Worm (Caenorhabditis elegans) whole organism, L1 larva: ENCODE data around the gene K09C4.2.

Source experiments
- C04F5.9 ChIP-seq: sonication (generic microtip); optimal IDR thresholded peaks from 2 replicates; lab custom pipeline; 2016; ENCODE audit warnings: missing genetic modification characterization, missing compliant biosample characterization
- C34B4.2 ChIP-seq: sonication (generic microtip); optimal IDR thresholded peaks from 2 replicates; lab custom pipeline; 2017; ENCODE audit warnings: mild to moderate bottlenecking, missing genetic modification characterization, missing compliant biosample characterization
- F16B12.6 ChIP-seq: fragments of 150-350 bp; optimal IDR thresholded peaks from 2 replicates; lab custom pipeline; 2014; ENCODE audit warnings: missing biosample characterization, missing genetic modification characterization
- Y116A8C.19 ChIP-seq: sonication (generic microtip); optimal IDR thresholded peaks from 2 replicates; lab custom pipeline; 2016; ENCODE audit warnings: missing compliant biosample characterization, missing genetic modification characterization, borderline replicate concordance
- alr-1 ChIP-seq: fragments of 200-800 bp; sonication (Bioruptor generic); optimal IDR thresholded peaks from 2 replicates; lab custom pipeline; 2018; ENCODE audit warnings: borderline replicate concordance, mild to moderate bottlenecking, missing genetic modification characterization, missing compliant biosample characterization
- aly-2 ChIP-seq: fragments of 150-350 bp; optimal IDR thresholded peaks from 2 replicates; lab custom pipeline; 2014; ENCODE audit warnings: missing biosample characterization, missing genetic modification characterization
- ama-1 ChIP-seq: fragments of 150-350 bp; optimal IDR thresholded peaks from 2 replicates; lab custom pipeline; 2014
- ceh-88 ChIP-seq: fragments of 200-800 bp; sonication (Bioruptor generic); IDR thresholded peaks from 2 replicates; pipeline ENCODE4 v1.3.6; 2022; ENCODE audit warnings: missing genetic modification characterization, missing compliant biosample characterization
- ceh-90 ChIP-seq: sonication (generic microtip); optimal IDR thresholded peaks from 2 replicates; lab custom pipeline; 2016; ENCODE audit warnings: missing genetic modification characterization, missing compliant biosample characterization
- ces-1 ChIP-seq: fragments of 150-350 bp; optimal IDR thresholded peaks from 2 replicates; lab custom pipeline; 2014; ENCODE audit warnings: missing biosample characterization, missing genetic modification reagents, missing genetic modification characterization
- dpl-1 ChIP-seq, 3 experiments: fragments of 150-350 bp in 2 of 3; sonication (generic microtip) in 1 of 3; optimal IDR thresholded peaks; 2 replicates each; lab custom pipeline; 2014 to 2017; ENCODE audit warnings: missing biosample characterization in 3 of 3, missing genetic modification characterization in 3 of 3, missing genetic modification reagents in 3 of 3
- dsc-1 ChIP-seq: sonication (generic microtip); optimal IDR thresholded peaks from 2 replicates; lab custom pipeline; 2016; ENCODE audit warnings: mild to moderate bottlenecking, missing genetic modification characterization, missing compliant biosample characterization
- efl-3 ChIP-seq: fragments of 200-800 bp; sonication (Bioruptor generic); optimal IDR thresholded peaks from 2 replicates; lab custom pipeline; 2018; ENCODE audit warnings: mild to moderate bottlenecking, missing genetic modification characterization, missing compliant biosample characterization
- egl-27 ChIP-seq, 2 experiments: fragments of 150-350 bp in 1 of 2; sonication (generic microtip); optimal IDR thresholded peaks; 3 replicates each; lab custom pipeline; 2017 to 2018; ENCODE audit warnings: missing biosample characterization in 2 of 2, missing genetic modification characterization in 2 of 2, missing genetic modification reagents in 2 of 2
- fkh-4 ChIP-seq: sonication (generic microtip); optimal IDR thresholded peaks from 2 replicates; lab custom pipeline; 2016; ENCODE audit warnings: missing compliant biosample characterization, missing genetic modification characterization, borderline replicate concordance
- fkh-8 ChIP-seq: sonication (generic microtip); optimal IDR thresholded peaks from 2 replicates; lab custom pipeline; 2016; ENCODE audit warnings: mild to moderate bottlenecking, missing genetic modification characterization, missing compliant biosample characterization
- fos-1 ChIP-seq: fragments of 150-350 bp; optimal IDR thresholded peaks from 2 replicates; lab custom pipeline; 2014; ENCODE audit warnings: missing biosample characterization, missing genetic modification characterization
- grh-1 ChIP-seq: fragments of 200-800 bp; sonication (Bioruptor generic); IDR thresholded peaks from 2 replicates; pipeline ENCODE4 v1.3.6; 2022; ENCODE audit warnings: missing genetic modification reagents, missing genetic modification characterization, missing compliant biosample characterization
- hlh-17 ChIP-seq: fragments of 200-800 bp; sonication (Bioruptor generic); optimal IDR thresholded peaks from 2 replicates; lab custom pipeline; 2018; ENCODE audit warnings: missing genetic modification characterization, mild to moderate bottlenecking, missing compliant biosample characterization, moderate library complexity, borderline replicate concordance
- hlh-4 ChIP-seq: sonication (generic microtip); optimal IDR thresholded peaks from 2 replicates; lab custom pipeline; 2016; ENCODE audit warnings: mild to moderate bottlenecking, missing genetic modification characterization, missing compliant biosample characterization
- jun-1 ChIP-seq: fragments of 150-350 bp; optimal IDR thresholded peaks from 2 replicates; lab custom pipeline; 2014; ENCODE audit warnings: missing biosample characterization, missing genetic modification reagents, missing genetic modification characterization
- lin-14 ChIP-seq: fragments of 200-800 bp; sonication (Bioruptor generic); optimal IDR thresholded peaks from 2 replicates; lab custom pipeline; 2018; ENCODE audit warnings: mild to moderate bottlenecking, missing genetic modification characterization, moderate library complexity, missing compliant biosample characterization
- lin-15B ChIP-seq: fragments of 150-350 bp; sonication (generic microtip); optimal IDR thresholded peaks from 3 replicates; lab custom pipeline; 2014; ENCODE audit warnings: missing biosample characterization, missing genetic modification characterization
- lin-39 ChIP-seq: fragments of 150-350 bp; optimal IDR thresholded peaks from 2 replicates; lab custom pipeline; 2014; ENCODE audit warnings: missing biosample characterization, missing genetic modification reagents, missing genetic modification characterization
- lir-3 ChIP-seq: sonication (generic microtip); optimal IDR thresholded peaks from 2 replicates; lab custom pipeline; 2016; ENCODE audit warnings: mild to moderate bottlenecking, missing genetic modification characterization, moderate library complexity, missing compliant biosample characterization; ENCODE audit not compliant: poor library complexity
- lsy-2 ChIP-seq, 2 experiments: fragments of 150-350 bp; optimal IDR thresholded peaks; 2 replicates each; lab custom pipeline; 2014; ENCODE audit warnings: missing biosample characterization in 2 of 2, missing genetic modification characterization in 2 of 2
- mef-2 ChIP-seq: fragments of 150-350 bp; optimal IDR thresholded peaks from 2 replicates; lab custom pipeline; 2014; ENCODE audit warnings: missing biosample characterization, missing genetic modification characterization
- mep-1 ChIP-seq: fragments of 150-350 bp; optimal IDR thresholded peaks from 2 replicates; lab custom pipeline; 2014; ENCODE audit warnings: missing biosample characterization, missing genetic modification characterization
- nhr-11 ChIP-seq: fragments of 150-350 bp; optimal IDR thresholded peaks from 2 replicates; lab custom pipeline; 2014; ENCODE audit warnings: missing biosample characterization, missing genetic modification characterization
- nhr-12 ChIP-seq: sonication (generic microtip); optimal IDR thresholded peaks from 2 replicates; lab custom pipeline; 2017; ENCODE audit warnings: missing biosample characterization, missing genetic modification characterization
- nhr-71 ChIP-seq: sonication (generic microtip); optimal IDR thresholded peaks from 2 replicates; lab custom pipeline; 2016; ENCODE audit warnings: mild to moderate bottlenecking, missing genetic modification characterization, moderate library complexity, missing compliant biosample characterization
- nhr-76 ChIP-seq: sonication (generic microtip); optimal IDR thresholded peaks from 2 replicates; lab custom pipeline; 2017; ENCODE audit warnings: missing biosample characterization, missing genetic modification characterization
- nhr-84 ChIP-seq: sonication (generic microtip); optimal IDR thresholded peaks from 2 replicates; lab custom pipeline; 2017; ENCODE audit warnings: missing biosample characterization, missing genetic modification characterization
- nhr-85 ChIP-seq: sonication (generic microtip); peaks from one replicate; lab custom pipeline; 2016; ENCODE audit warnings: missing genetic modification characterization, inconsistent platforms, missing compliant biosample characterization
- rnt-1 ChIP-seq: sonication (generic microtip); optimal IDR thresholded peaks from 2 replicates; lab custom pipeline; 2016; ENCODE audit warnings: mild to moderate bottlenecking, missing genetic modification characterization, moderate library complexity, missing compliant biosample characterization
- skn-1 ChIP-seq: fragments of 150-350 bp; optimal IDR thresholded peaks from 2 replicates; lab custom pipeline; 2014; ENCODE audit warnings: missing biosample characterization, missing genetic modification characterization
- snpc-4 ChIP-seq: fragments of 150-350 bp; optimal IDR thresholded peaks from 2 replicates; lab custom pipeline; 2014; ENCODE audit warnings: missing biosample characterization, missing genetic modification characterization
- sptf-1 ChIP-seq: fragments of 150-350 bp; optimal IDR thresholded peaks from 2 replicates; lab custom pipeline; 2014; ENCODE audit warnings: missing biosample characterization, missing genetic modification characterization
- tbx-2 ChIP-seq: sonication (generic microtip); optimal IDR thresholded peaks from 2 replicates; lab custom pipeline; 2016; ENCODE audit warnings: missing genetic modification characterization, missing compliant biosample characterization
- unc-62 ChIP-seq: fragments of 150-350 bp; optimal IDR thresholded peaks from 2 replicates; lab custom pipeline; 2014; ENCODE audit warnings: missing biosample characterization, missing genetic modification reagents, missing genetic modification characterization
- zag-1 ChIP-seq: fragments of 150-350 bp; optimal IDR thresholded peaks from 2 replicates; lab custom pipeline; 2014; ENCODE audit warnings: missing biosample characterization, missing genetic modification characterization
- zip-4 ChIP-seq: fragments of 200-800 bp; sonication (Bioruptor generic); optimal IDR thresholded peaks from 2 replicates; lab custom pipeline; 2018; ENCODE audit warnings: mild to moderate bottlenecking, missing genetic modification characterization, moderate library complexity, missing compliant biosample characterization
- ztf-4 ChIP-seq: fragments of 150-350 bp; optimal IDR thresholded peaks from 2 replicates; lab custom pipeline; 2014; ENCODE audit warnings: missing biosample characterization, missing genetic modification characterization

The K09C4.2 gene

ce11 chrX:3296182-3296581 is at the start of gene K09C4.2:
Gene K09C4.2 (plus strand): TSS chrX:3296482.
- TF ChIP-seq mep-1 (no peak), nhr-84 (no peak), skn-1 (tag; lab: Kevin White, UChicago) (no peak), snpc-4 (tag; lab: Kevin White, UChicago) (no peak), mef-2 (tag; lab: Kevin White, UChicago) (no peak), tbx-2 (tag; lab: Kevin White, UChicago) (no peak), C34B4.2 (no peak), lin-14 (GFP tag; lab: Kevin White, UChicago) (no peak), ama-1 (lab: Kevin White, UChicago) (no peak), C04F5.9 (tag; lab: Kevin White, UChicago) (no peak), rnt-1 (no peak), unc-62 (GFP tag; lab: Kevin White, UChicago) (no peak)

- no peak for TF ChIP-seq Y116A8C.19
- TF ChIP-seq ztf-4 = no peak
- TF ChIP-seq sptf-1 (tag; lab: Kevin White, UChicago) = no peak
- TF ChIP-seq ces-1 = no peak
- no peak for TF ChIP-seq lin-15B
- no peak for TF ChIP-seq ceh-88
Measured at ce11 chrX:3247768-3248167, 48.5 kb upstream of the K09C4.2 start.

- TF ChIP-seq lin-14 (GFP tag; lab: Kevin White, UChicago) (peak; percentile 17), nhr-71 (tag; lab: Kevin White, UChicago) (peak; percentile 42), lsy-2 (tag; optimal IDR thresholded peaks at IDR 0.05; lab: Kevin White, UChicago) (no peak), C04F5.9 (tag; lab: Kevin White, UChicago) (no peak), hlh-4 (tag; lab: Kevin White, UChicago) (no peak), nhr-85 (peak; percentile 55), nhr-76 (tag; lab: Kevin White, UChicago) (no peak), alr-1 (tag; lab: Kevin White, UChicago) (no peak)
Measured at ce11 chrX:3250481-3251091, 45.7 kb upstream of the K09C4.2 start, which contains the start of gene pqn-37. Gene pqn-37 (minus strand): TSS chrX:3250531.

- TF ChIP-seq lsy-2 (tag; optimal IDR thresholded peaks at IDR 0.05; lab: Kevin White, UChicago) (no peak), lin-14 (GFP tag; lab: Kevin White, UChicago) (peak; percentile 16), jun-1 (tag; lab: Kevin White, UChicago) (no peak), efl-3 (no peak), aly-2 (tag; lab: Kevin White, UChicago) (no peak), lir-3 (tag; lab: Kevin White, UChicago) (no peak), fkh-8 (peak; percentile 28)
Measured at ce11 chrX:3252500-3252899, 43.8 kb upstream of the K09C4.2 start, which contains the start of gene tba-9. Gene tba-9 (plus strand): TSS chrX:3252800.

ce11 chrX:3256784-3257493 is 39.3 kb upstream of the K09C4.2 start, which contains the start of gene lbp-3:
Gene lbp-3 (plus strand): TSS chrX:3257372.
- TF ChIP-seq egl-27 (tag; optimal IDR thresholded peaks at IDR 0.05; lab: Kevin White, UChicago) (no peak), nhr-11 (tag; lab: Kevin White, UChicago) (no peak), fos-1 (tag; lab: Kevin White, UChicago) (no peak), nhr-12 (tag; lab: Kevin White, UChicago) (no peak), zag-1 (tag; lab: Kevin White, UChicago) (no peak), F16B12.6 (tag; lab: Kevin White, UChicago) (no peak), lin-39 (no peak), Y116A8C.19 (no peak), ceh-88 (no peak), unc-62 (GFP tag; lab: Kevin White, UChicago) (no peak), dsc-1 (tag; lab: Kevin White, UChicago) (peak; percentile 31), skn-1 (tag; lab: Kevin White, UChicago) (no peak), aly-2 (tag; lab: Kevin White, UChicago) (no peak), ceh-90 (no peak), sptf-1 (tag; lab: Kevin White, UChicago) (no peak), C04F5.9 (tag; lab: Kevin White, UChicago) (no peak), fkh-4 (tag; lab: Kevin White, UChicago) (no peak), zip-4 (no peak), ama-1 (lab: Kevin White, UChicago) (no peak), dpl-1 (GFP tag; optimal IDR thresholded peaks at IDR 0.05; lab: Kevin White, UChicago) (no peak), lin-14 (GFP tag; lab: Kevin White, UChicago) (peak; percentile 41), grh-1 (GFP tag; lab: Robert Waterston, UW) (no peak), tbx-2 (tag; lab: Kevin White, UChicago) (no peak), hlh-17 (no peak)
